Worm (Caenorhabditis elegans): ENCODE results near the gene lgc-40.

- no peak for TF ChIP-seq ZK546.5 (tag; optimal IDR thresholded peaks at IDR 0.05)
- no peak for TF ChIP-seq nhr-12 (tag; optimal IDR thresholded peaks at IDR 0.05)
- no peak for TF ChIP-seq nhr-28 (tag; optimal IDR thresholded peaks at IDR 0.05)
- no peak for TF ChIP-seq skn-1 (tag; optimal IDR thresholded peaks at IDR 0.05)
- TF ChIP-seq snpc-4 (tag; optimal IDR thresholded peaks at IDR 0.05) = no peak
- TF ChIP-seq nhr-25 (tag; optimal IDR thresholded peaks at IDR 0.05) = no peak
- no peak for TF ChIP-seq fos-1 (tag; optimal IDR thresholded peaks at IDR 0.05)
These were observed 49.4 kb downstream of the lgc-40 start, which contains the start of the genes C43H6.12 and trpp-12 for ce11 chrX:2409243-2409741.

Data from whole organism, L3 larva.